Worm (Caenorhabditis elegans) whole organism, young adult: Measurements from ENCODE around the gene nhr-104.
A peak's percentile ranks its signal among the peaks of the same experiment; 100 is the strongest.

Source experiments
- B0019.2 ChIP-seq: fragments of 200-800 bp; sonication (Bioruptor generic); conservative IDR thresholded peaks from 2 replicates; pipeline ENCODE4 v1.3.6; 2022; ENCODE audit warnings: missing genetic modification reagents, missing genetic modification characterization, missing compliant biosample characterization
- B0261.1 ChIP-seq: sonication (generic microtip); optimal IDR thresholded peaks from 2 replicates; lab custom pipeline; 2016; ENCODE audit warnings: mild to moderate bottlenecking, missing genetic modification characterization, moderate library complexity, missing compliant biosample characterization
- B0336.3 ChIP-seq: fragments of 200-800 bp; sonication (Bioruptor generic); IDR thresholded peaks from 2 replicates; pipeline ENCODE4 v1.3.6; 2022; ENCODE audit warnings: missing genetic modification characterization, missing compliant biosample characterization
- C06A6.2 ChIP-seq: fragments of 200-800 bp; sonication (Bioruptor generic); conservative IDR thresholded peaks from 2 replicates; pipeline ENCODE4 v1.3.6; 2022; ENCODE audit warnings: missing genetic modification characterization, missing compliant biosample characterization
- D2030.7 ChIP-seq: fragments of 200-800 bp; sonication (Bioruptor generic); IDR thresholded peaks from 2 replicates; pipeline ENCODE4 v1.3.6; 2022; ENCODE audit warnings: missing genetic modification reagents, missing genetic modification characterization, missing compliant biosample characterization
- F49E8.2 ChIP-seq: sonication (generic microtip); optimal IDR thresholded peaks from 3 replicates; lab custom pipeline; 2017; ENCODE audit warnings: missing genetic modification characterization, mild to moderate bottlenecking, missing compliant biosample characterization, antibody characterized with exemption, moderate library complexity; ENCODE audit not compliant: insufficient read depth
- F52B5.7 ChIP-seq: sonication (generic microtip); optimal IDR thresholded peaks from 2 replicates; lab custom pipeline; 2016; ENCODE audit warnings: mild to moderate bottlenecking, missing genetic modification characterization, missing compliant biosample characterization
- T07F8.4 ChIP-seq: sonication (generic microtip); optimal IDR thresholded peaks from 2 replicates; lab custom pipeline; 2016; ENCODE audit warnings: mild to moderate bottlenecking, missing genetic modification characterization, moderate library complexity, missing compliant biosample characterization
- T26A5.8 ChIP-seq: sonication (generic microtip); optimal IDR thresholded peaks from 2 replicates; lab custom pipeline; 2016; ENCODE audit warnings: missing genetic modification characterization, missing compliant biosample characterization
- Y53G8AR.9 ChIP-seq: fragments of 200-800 bp; sonication (Bioruptor generic); conservative IDR thresholded peaks from 2 replicates; pipeline ENCODE4 v1.3.6; 2022; ENCODE audit warnings: missing genetic modification reagents, missing genetic modification characterization, missing compliant biosample characterization
- Y79H2A.3 ChIP-seq: fragments of 200-800 bp; sonication (Bioruptor generic); conservative IDR thresholded peaks from 2 replicates; pipeline ENCODE4 v1.3.6; 2022; ENCODE audit warnings: missing genetic modification reagents, missing genetic modification characterization, missing compliant biosample characterization
- akir-1 ChIP-seq: fragments of 200-800 bp; sonication (Bioruptor generic); optimal IDR thresholded peaks from 2 replicates; lab custom pipeline; 2018; ENCODE audit warnings: mild to moderate bottlenecking, missing genetic modification characterization, moderate library complexity, missing compliant biosample characterization
- ama-1 ChIP-seq, 3 experiments: fragments of 150-350 bp in 1 of 3; sonication (generic microtip) in 2 of 3; optimal IDR thresholded peaks; 2 replicates each; lab custom pipeline; 2014 to 2018; ENCODE audit warnings: missing biosample characterization in 2 of 3, missing genetic modification characterization in 2 of 3, missing genetic modification reagents in 2 of 3
- bed-2 ChIP-seq: fragments of 200-800 bp; sonication (Bioruptor generic); IDR thresholded peaks from 2 replicates; pipeline ENCODE4 v1.3.6; 2022; ENCODE audit warnings: missing genetic modification reagents, missing genetic modification characterization, missing compliant biosample characterization
- ccch-3 ChIP-seq: fragments of 200-800 bp; sonication (Bioruptor generic); optimal IDR thresholded peaks from 2 replicates; lab custom pipeline; 2018; ENCODE audit warnings: mild to moderate bottlenecking, missing genetic modification characterization, missing compliant biosample characterization
- cebp-1 ChIP-seq, 2 experiments: fragments of 200-800 bp in 1 of 2; sonication (Bioruptor generic) in 1 of 2; sonication (generic microtip) in 1 of 2; IDR thresholded peaks in 1 of 2; optimal IDR thresholded peaks in 1 of 2; 2 replicates each; pipeline versions ENCODE4 v1.3.6 to Lab custom; 2017 to 2022; ENCODE audit warnings: missing compliant biosample characterization in 2 of 2, missing genetic modification characterization in 2 of 2, mild to moderate bottlenecking in 1 of 2, missing genetic modification reagents in 1 of 2, moderate library complexity in 1 of 2
- ceh-100 ChIP-seq: fragments of 200-800 bp; sonication (Bioruptor generic); IDR thresholded peaks from 2 replicates; pipeline ENCODE4 v1.3.6; 2022; ENCODE audit warnings: missing genetic modification reagents, missing genetic modification characterization, missing compliant biosample characterization
- ceh-91 ChIP-seq: fragments of 200-800 bp; sonication (Bioruptor generic); IDR thresholded peaks from 2 replicates; pipeline ENCODE4 v1.3.6; 2022; ENCODE audit warnings: missing genetic modification reagents, missing genetic modification characterization, missing compliant biosample characterization
- dox-1 ChIP-seq: fragments of 200-800 bp; sonication (Bioruptor generic); IDR thresholded peaks from 2 replicates; pipeline ENCODE4 v1.3.6; 2022; ENCODE audit warnings: missing genetic modification reagents, missing genetic modification characterization, missing compliant biosample characterization
- dpl-1 ChIP-seq: fragments of 150-350 bp; optimal IDR thresholded peaks from 2 replicates; lab custom pipeline; 2014; ENCODE audit warnings: missing biosample characterization, missing genetic modification reagents, missing genetic modification characterization
- egl-44 ChIP-seq: fragments of 200-800 bp; sonication (Bioruptor generic); IDR thresholded peaks from 2 replicates; pipeline ENCODE4 v1.3.6; 2022; ENCODE audit warnings: missing genetic modification reagents, missing genetic modification characterization, missing compliant biosample characterization
- ekl-4 ChIP-seq: fragments of 200-800 bp; sonication (Bioruptor generic); IDR thresholded peaks from 2 replicates; pipeline ENCODE4 v1.3.6; 2022; ENCODE audit warnings: missing genetic modification reagents, missing genetic modification characterization, missing compliant biosample characterization
- ets-4 ChIP-seq: fragments of 200-800 bp; sonication (Bioruptor generic); optimal IDR thresholded peaks from 2 replicates; lab custom pipeline; 2018; ENCODE audit warnings: mild to moderate bottlenecking, missing genetic modification characterization, missing compliant biosample characterization
- hsf-1 ChIP-seq: fragments of 200-800 bp; sonication (Bioruptor generic); IDR thresholded peaks from 2 replicates; pipeline ENCODE4 v1.3.6; 2022; ENCODE audit warnings: missing genetic modification reagents, missing genetic modification characterization, missing compliant biosample characterization
- let-526 ChIP-seq: fragments of 200-800 bp; sonication (Bioruptor generic); IDR thresholded peaks from 2 replicates; pipeline ENCODE4 v1.3.6; 2022; ENCODE audit warnings: missing genetic modification reagents, missing genetic modification characterization, missing compliant biosample characterization
- let-607 ChIP-seq, 2 experiments: fragments of 200-800 bp in 1 of 2; sonication (Bioruptor generic) in 1 of 2; sonication (generic microtip) in 1 of 2; optimal IDR thresholded peaks; 2 replicates each; lab custom pipeline; 2016 to 2018; ENCODE audit warnings: mild to moderate bottlenecking in 2 of 2, missing compliant biosample characterization in 2 of 2, missing genetic modification characterization in 2 of 2, moderate library complexity in 2 of 2, missing genotype in 1 of 2
- lin-26 ChIP-seq: fragments of 200-800 bp; sonication (Bioruptor generic); IDR thresholded peaks from 2 replicates; pipeline ENCODE4 v1.3.6; 2022; ENCODE audit warnings: missing genetic modification reagents, missing genetic modification characterization, missing compliant biosample characterization
- lir-1 ChIP-seq: fragments of 200-800 bp; sonication (Bioruptor generic); conservative IDR thresholded peaks from 2 replicates; pipeline ENCODE4 v1.3.6; 2022; ENCODE audit warnings: missing genetic modification reagents, missing genetic modification characterization, missing compliant biosample characterization
- madf-3 ChIP-seq: fragments of 200-800 bp; sonication (Bioruptor generic); IDR thresholded peaks from 2 replicates; pipeline ENCODE4 v1.3.6; 2022; ENCODE audit warnings: missing genetic modification reagents, missing genetic modification characterization, missing compliant biosample characterization
- madf-6 ChIP-seq: fragments of 200-800 bp; sonication (Bioruptor generic); IDR thresholded peaks from 2 replicates; pipeline ENCODE4 v1.3.6; 2022; ENCODE audit warnings: missing genetic modification reagents, missing genetic modification characterization, missing compliant biosample characterization
- madf-8 ChIP-seq: fragments of 200-800 bp; sonication (Bioruptor generic); conservative IDR thresholded peaks from 2 replicates; pipeline ENCODE4 v1.3.6; 2022; ENCODE audit warnings: missing genetic modification reagents, missing genetic modification characterization, missing compliant biosample characterization
- mcd-1 ChIP-seq: fragments of 200-800 bp; sonication (Bioruptor generic); IDR thresholded peaks from 2 replicates; pipeline ENCODE4 v1.3.6; 2022; ENCODE audit warnings: missing genetic modification reagents, missing genetic modification characterization, missing compliant biosample characterization
- mel-28 ChIP-seq: sonication (generic microtip); optimal IDR thresholded peaks from 2 replicates; lab custom pipeline; 2016; ENCODE audit warnings: borderline replicate concordance, mild to moderate bottlenecking, missing genetic modification characterization, missing compliant biosample characterization
- repo-1 ChIP-seq: sonication (generic microtip); optimal IDR thresholded peaks from 2 replicates; lab custom pipeline; 2017; ENCODE audit warnings: mild to moderate bottlenecking, missing genetic modification characterization, missing compliant biosample characterization
- snpc-4 ChIP-seq, 5 experiments: fragments of 150-350 bp in 1 of 5; sonication (generic microtip) in 4 of 5; optimal IDR thresholded peaks; 2 replicates each; lab custom pipeline; 2014 to 2018; ENCODE audit warnings: missing genetic modification characterization in 5 of 5, missing biosample characterization in 3 of 5, antibody characterized with exemption in 2 of 5, mild to moderate bottlenecking in 2 of 5, missing compliant biosample characterization in 2 of 5, missing genotype in 2 of 5, moderate library complexity in 2 of 5, missing genetic modification reagents in 1 of 5
- tbx-9 ChIP-seq: sonication (generic microtip); optimal IDR thresholded peaks from 2 replicates; lab custom pipeline; 2016; ENCODE audit warnings: borderline replicate concordance, missing genetic modification characterization, inconsistent platforms, missing compliant biosample characterization
- unc-130 ChIP-seq: sonication (generic microtip); optimal IDR thresholded peaks from 2 replicates; lab custom pipeline; 2016; ENCODE audit warnings: missing genetic modification reagents, missing genetic modification characterization, missing compliant biosample characterization
- xnd-1 ChIP-seq: sonication (generic microtip); optimal IDR thresholded peaks from 2 replicates; lab custom pipeline; 2016; ENCODE audit warnings: missing genotype, missing genetic modification reagents, missing genetic modification characterization, missing compliant biosample characterization
- ztf-22 ChIP-seq: fragments of 200-800 bp; sonication (Bioruptor generic); optimal IDR thresholded peaks from 2 replicates; lab custom pipeline; 2018; ENCODE audit warnings: mild to moderate bottlenecking, missing genetic modification characterization, moderate library complexity, missing compliant biosample characterization
- ztf-25 ChIP-seq: fragments of 200-800 bp; sonication (Bioruptor generic); IDR thresholded peaks from 2 replicates; pipeline ENCODE4 v1.3.6; 2022; ENCODE audit warnings: missing genetic modification reagents, missing genetic modification characterization, missing compliant biosample characterization
- ztf-26 ChIP-seq: sonication (generic microtip); optimal IDR thresholded peaks from 2 replicates; lab custom pipeline; 2017; ENCODE audit warnings: missing genetic modification characterization, missing compliant biosample characterization

Gene nhr-104

DNA sequence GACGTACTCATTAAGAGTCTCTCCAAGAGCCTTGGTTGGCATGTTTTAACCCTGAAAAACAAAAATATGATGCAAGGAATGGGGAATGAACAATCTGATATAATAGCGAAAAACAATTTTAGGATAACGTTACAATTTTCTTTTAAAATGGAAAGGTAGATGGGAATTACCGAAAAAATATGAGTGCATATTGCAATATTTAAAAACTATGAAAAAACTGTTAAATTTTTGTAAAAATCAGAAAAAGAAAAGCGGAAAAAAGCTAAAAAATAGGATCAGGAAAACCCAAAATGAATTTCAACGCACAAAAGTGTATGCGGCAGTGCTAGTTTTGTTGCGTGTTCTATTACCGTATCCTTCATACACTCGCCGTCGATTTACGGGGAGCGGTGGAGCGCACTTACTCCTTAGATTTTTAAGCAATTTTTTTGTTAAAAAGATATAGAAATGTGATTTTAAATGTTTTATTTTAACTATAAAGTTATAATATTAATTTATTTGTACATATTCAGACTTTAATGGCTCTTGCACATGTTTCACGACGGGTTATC lies 38.7 kb downstream of the nhr-104 start, which contains the start of the genes rpl-20 and Y17G9B.5 (continued):
- TF ChIP-seq unc-130 (GFP tag; lab: Kevin White, UChicago) (peak; percentile 98), ztf-25 (peak; percentile 88), T07F8.4 (tag; lab: Kevin White, UChicago) (peak; percentile 92), F52B5.7 (tag; lab: Kevin White, UChicago) (peak; percentile 94), ceh-91 (GFP tag; lab: Robert Waterston, UW) (peak; percentile 99), F49E8.2 (tag; lab: Kevin White, UChicago) (peak; percentile 98), ama-1 (optimal IDR thresholded peaks at IDR 0.05; lab: Kevin White, UChicago) (peak; percentile 50), ama-1 (GFP tag; optimal IDR thresholded peaks at IDR 0.05; lab: Kevin White, UChicago) (peak; percentile 71 to 88), B0019.2 (GFP tag; lab: Robert Waterston, UW) (peak; percentile 97), egl-44 (GFP tag; lab: Robert Waterston, UW) (peak; percentile 98), cebp-1 (GFP tag; IDR thresholded peaks at IDR 0.05; lab: Robert Waterston, UW) (peak; percentile 93), cebp-1 (tag; optimal IDR thresholded peaks at IDR 0.05; lab: Kevin White, UChicago) (peak; percentile 99), C06A6.2 (GFP tag; lab: Robert Waterston, UW) (peak; percentile 99), B0336.3 (GFP tag; lab: Robert Waterston, UW) (peak; percentile 100), lir-1 (GFP tag; lab: Robert Waterston, UW) (peak; percentile 99), dpl-1 (peak; percentile 96), madf-8 (peak; percentile 94), hsf-1 (peak; percentile 97), tbx-9 (tag; lab: Kevin White, UChicago) (peak; percentile 42), repo-1 (peak; percentile 99), ekl-4 (GFP tag; lab: Robert Waterston, UW) (peak; percentile 99), akir-1 (GFP tag; lab: Kevin White, UChicago) (peak; percentile 80), Y79H2A.3 (peak; percentile 97), madf-6 (GFP tag; lab: Robert Waterston, UW) (peak; percentile 99), ztf-26 (tag; lab: Kevin White, UChicago) (peak; percentile 100), dox-1 (GFP tag; lab: Robert Waterston, UW) (peak; percentile 100), D2030.7 (GFP tag; lab: Robert Waterston, UW) (peak; percentile 100), B0261.1 (tag; lab: Kevin White, UChicago) (peak; percentile 47), ceh-100 (peak; percentile 94), bed-2 (GFP tag; lab: Robert Waterston, UW) (peak; percentile 94), T26A5.8 (peak; percentile 69), Y53G8AR.9 (GFP tag; lab: Robert Waterston, UW) (peak; percentile 100), ztf-22 (GFP tag; lab: Kevin White, UChicago) (peak; percentile 98), madf-3 (GFP tag; lab: Robert Waterston, UW) (peak; percentile 99), ets-4 (GFP tag; lab: Kevin White, UChicago) (peak; percentile 96), mcd-1 (GFP tag; lab: Robert Waterston, UW) (peak; percentile 100), xnd-1 (tag; lab: Kevin White, UChicago) (peak; percentile 92), lin-26 (GFP tag; lab: Robert Waterston, UW) (peak; percentile 90), snpc-4 (GFP tag; optimal IDR thresholded peaks at IDR 0.05; lab: Kevin White, UChicago) (peak; percentile 95), snpc-4 (tag; optimal IDR thresholded peaks at IDR 0.05; lab: Kevin White, UChicago) (peak; percentile 95 to 97 (median 96)), ccch-3 (GFP tag; lab: Kevin White, UChicago) (peak; percentile 68), mel-28 (tag; lab: Kevin White, UChicago) (peak; percentile 90), let-607 (tag; optimal IDR thresholded peaks at IDR 0.05; lab: Kevin White, UChicago) (peak; percentile 95 to 97), let-526 (peak; percentile 99)
